Worm (Caenorhabditis elegans): ENCODE results near the gene srz-83.

ce11 chrIV:3482195-3482959 is 21.9 kb upstream of the srz-83 start, which contains the start of gene srz-82:
- no peak for TF ChIP-seq sox-4 (tag; optimal IDR thresholded peaks at IDR 0.05)
- TF ChIP-seq tbx-2 (tag; optimal IDR thresholded peaks at IDR 0.05), result no peak
- no peak for TF ChIP-seq npax-4 (tag; optimal IDR thresholded peaks at IDR 0.05)
- no peak for TF ChIP-seq ttx-3 (tag; optimal IDR thresholded peaks at IDR 0.05)
- TF ChIP-seq T23F11.4 (GFP tag; optimal IDR thresholded peaks at IDR 0.05), result no peak
- TF ChIP-seq ama-1 (optimal IDR thresholded peaks at IDR 0.05), result no peak
- TF ChIP-seq C38D4.7 (GFP tag; optimal IDR thresholded peaks at IDR 0.05), result no peak
- no peak for TF ChIP-seq nfya-1 (tag; optimal IDR thresholded peaks at IDR 0.05)
- no peak for TF ChIP-seq ceh-34 (tag; optimal IDR thresholded peaks at IDR 0.05)
- TF ChIP-seq K02D7.2 (tag; optimal IDR thresholded peaks at IDR 0.05), result no peak
